Worm (Caenorhabditis elegans) whole organism, L4/young adult: ENCODE data around the gene F09B12.7.

Experiments
- W03F9.2 ChIP-seq: fragments of 150-350 bp; optimal IDR thresholded peaks from 2 replicates; lab custom pipeline; 2014; ENCODE audit warnings: missing biosample characterization, missing genetic modification characterization
- dao-5 ChIP-seq: sonication (generic microtip); optimal IDR thresholded peaks from 2 replicates; lab custom pipeline; 2016; ENCODE audit warnings: missing genotype, missing genetic modification characterization, moderate library complexity, missing compliant biosample characterization
- him-1 ChIP-seq: sonication (generic microtip); optimal IDR thresholded peaks from 2 replicates; lab custom pipeline; 2016; ENCODE audit warnings: missing genotype, missing genetic modification reagents, missing genetic modification characterization, missing compliant biosample characterization

- TF ChIP-seq W03F9.2 (tag; lab: Kevin White, UChicago) = no peak
- TF ChIP-seq him-1 (tag; lab: Kevin White, UChicago) = no peak
- TF ChIP-seq dao-5 (tag; lab: Kevin White, UChicago) = no peak
These were observed 39.0 kb downstream of the F09B12.7 start, which contains the start of gene H03G16.7 for ce11 chrX:15055914-15056313.
